Fruit fly (Drosophila melanogaster) S2 (cell line): ENCODE data around the gene CG13299.

ENCODE experiments used
- CG8478 ChIP-seq: fragments of >200 bp; optimal IDR thresholded peaks from 2 replicates; lab custom pipeline; 2018
- CTCF ChIP-seq, 2 experiments: fragments of >200 bp; optimal IDR thresholded peaks; 2 replicates each; lab custom pipeline; 2018

CG13299 gene

dm6 chr3L:6256408-6257188 is 24.4 kb upstream of the CG13299 start, which contains the start of gene Best2:
Gene Best2, minus strand, starts transcription at chr3L:6256665.
- TF ChIP-seq CTCF (optimal IDR thresholded peaks at IDR 0.05; lab: Kevin White, UChicago) (no peak), CG8478 (lab: Kevin White, UChicago) (no peak)

dm6 chr3L:6254427-6255105 is 22.4 kb upstream of the CG13299 start:
- TF ChIP-seq CG8478 (lab: Kevin White, UChicago): no peak
- TF ChIP-seq CTCF (optimal IDR thresholded peaks at IDR 0.05; lab: Kevin White, UChicago): no peak

dm6 chr3L:6253730-6254129 is 21.6 kb upstream of the CG13299 start:
- TF ChIP-seq CTCF (optimal IDR thresholded peaks at IDR 0.05; lab: Kevin White, UChicago): no peak
- no peak for TF ChIP-seq CG8478 (lab: Kevin White, UChicago)

dm6 chr3L:6249178-6250078 is 17.3 kb upstream of the CG13299 start:
- no peak for TF ChIP-seq CG8478 (lab: Kevin White, UChicago)
- no peak for TF ChIP-seq CTCF (optimal IDR thresholded peaks at IDR 0.05; lab: Kevin White, UChicago)

- no peak for TF ChIP-seq CTCF (optimal IDR thresholded peaks at IDR 0.05; lab: Kevin White, UChicago)
- TF ChIP-seq CG8478 (lab: Kevin White, UChicago): no peak
Measured at dm6 chr3L:6245646-6246045, 13.5 kb upstream of the CG13299 start, which contains the start of gene Mdr65. Gene Mdr65, minus strand, starts transcription at chr3L:6245746.

- TF ChIP-seq CTCF (optimal IDR thresholded peaks at IDR 0.05; lab: Kevin White, UChicago): no peak
- no peak for TF ChIP-seq CG8478 (lab: Kevin White, UChicago)
Measured at dm6 chr3L:6239968-6240367, 7.8 kb upstream of the CG13299 start, which contains the start of gene CG10226. Gene CG10226, minus strand, starts transcription at chr3L:6240068.

dm6 chr3L:6234035-6234434 is 1.9 kb upstream of the CG13299 start, which contains the start of gene CG42714:
Gene CG42714, minus strand, starts transcription at chr3L:6234056.
- TF ChIP-seq CTCF (optimal IDR thresholded peaks at IDR 0.05; lab: Kevin White, UChicago) (no peak), CG8478 (lab: Kevin White, UChicago) (no peak)

- no peak for TF ChIP-seq CTCF (optimal IDR thresholded peaks at IDR 0.05; lab: Kevin White, UChicago)
- TF ChIP-seq CG8478 (lab: Kevin White, UChicago): no peak
Measured at dm6 chr3L:6233281-6233680, 1.1 kb upstream of the CG13299 start, which contains the start of gene BG642312. Gene BG642312, minus strand, starts transcription at chr3L:6233381.

dm6 chr3L:6220187-6220586 is 12.0 kb downstream of the CG13299 start, which contains the start of gene CG33946:
Gene CG33946, plus strand, starts transcription at chr3L:6220578.
- TF ChIP-seq CTCF (optimal IDR thresholded peaks at IDR 0.05; lab: Kevin White, UChicago): no peak
- no peak for TF ChIP-seq CG8478 (lab: Kevin White, UChicago)

- TF ChIP-seq CTCF (optimal IDR thresholded peaks at IDR 0.05; lab: Kevin White, UChicago): no peak
- TF ChIP-seq CG8478 (lab: Kevin White, UChicago): no peak
Measured at dm6 chr3L:6218517-6219155, 13.5 kb downstream of the CG13299 start.

- TF ChIP-seq CG8478 (lab: Kevin White, UChicago): no peak
- peak in 1 of 2 experiments; percentile 11 for TF ChIP-seq CTCF (optimal IDR thresholded peaks at IDR 0.05; lab: Kevin White, UChicago)
Measured at dm6 chr3L:6217806-6218205, 14.4 kb downstream of the CG13299 start, which contains the start of gene LanA. Gene LanA, minus strand, starts transcription at chr3L:6218022.

dm6 chr3L:6217212-6217611 is 14.9 kb downstream of the CG13299 start:
- TF ChIP-seq CG8478 (lab: Kevin White, UChicago): no peak
- no peak for TF ChIP-seq CTCF (optimal IDR thresholded peaks at IDR 0.05; lab: Kevin White, UChicago)

dm6 chr3L:6216787-6217078 is 15.4 kb downstream of the CG13299 start:
- TF ChIP-seq CG8478 (lab: Kevin White, UChicago): no peak
- TF ChIP-seq CTCF (optimal IDR thresholded peaks at IDR 0.05; lab: Kevin White, UChicago): no peak
